Worm (Caenorhabditis elegans) whole organism, L3 larva: ENCODE data around the gene srx-24.

Source experiments
- R02D3.7 ChIP-seq: fragments of 150-350 bp; optimal IDR thresholded peaks from 2 replicates; lab custom pipeline; 2014; ENCODE audit warnings: missing biosample characterization, missing genetic modification characterization
- ZK546.5 ChIP-seq: sonication (generic microtip); optimal IDR thresholded peaks from 2 replicates; lab custom pipeline; 2017; ENCODE audit warnings: missing biosample characterization, missing genetic modification characterization
- aly-2 ChIP-seq: fragments of 150-350 bp; optimal IDR thresholded peaks from 2 replicates; lab custom pipeline; 2014; ENCODE audit warnings: missing biosample characterization, missing genetic modification characterization
- ama-1 ChIP-seq: fragments of 150-350 bp; optimal IDR thresholded peaks from 2 replicates; lab custom pipeline; 2018
- ceh-16 ChIP-seq: sonication (generic microtip); optimal IDR thresholded peaks from 2 replicates; lab custom pipeline; 2017; ENCODE audit warnings: missing biosample characterization, missing genetic modification characterization
- ceh-28 ChIP-seq: fragments of 150-350 bp; optimal IDR thresholded peaks from 2 replicates; lab custom pipeline; 2014; ENCODE audit warnings: missing biosample characterization, missing genetic modification reagents, missing genetic modification characterization
- ceh-82 ChIP-seq: fragments of 150-350 bp; optimal IDR thresholded peaks from 2 replicates; lab custom pipeline; 2014; ENCODE audit warnings: missing biosample characterization, missing genetic modification characterization
- daf-12 ChIP-seq: fragments of 150-350 bp; optimal IDR thresholded peaks from 2 replicates; lab custom pipeline; 2014; ENCODE audit warnings: missing biosample characterization, missing genetic modification reagents, missing genetic modification characterization
- egl-5 ChIP-seq: fragments of 150-350 bp; optimal IDR thresholded peaks from 2 replicates; lab custom pipeline; 2017; ENCODE audit warnings: missing biosample characterization, missing genetic modification reagents, missing genetic modification characterization, inconsistent platforms
- eor-1 ChIP-seq, 2 experiments: fragments of 150-350 bp; optimal IDR thresholded peaks; 2 replicates each; lab custom pipeline; 2014 to 2018; ENCODE audit warnings: missing biosample characterization in 2 of 2, missing genetic modification characterization in 2 of 2
- fkh-10 ChIP-seq: sonication (generic microtip); optimal IDR thresholded peaks from 2 replicates; lab custom pipeline; 2017; ENCODE audit warnings: missing biosample characterization, missing genetic modification reagents, missing genetic modification characterization
- fkh-2 ChIP-seq: fragments of 150-350 bp; optimal IDR thresholded peaks from 2 replicates; lab custom pipeline; 2014; ENCODE audit warnings: missing biosample characterization, missing genetic modification reagents, missing genetic modification characterization
- hmg-11 ChIP-seq: sonication (generic microtip); optimal IDR thresholded peaks from 2 replicates; lab custom pipeline; 2016; ENCODE audit warnings: missing genetic modification characterization, missing compliant biosample characterization
- jun-1 ChIP-seq: fragments of 150-350 bp; optimal IDR thresholded peaks from 2 replicates; lab custom pipeline; 2014; ENCODE audit warnings: missing biosample characterization, missing genetic modification reagents, missing genetic modification characterization
- lin-15B ChIP-seq: fragments of 150-350 bp; optimal IDR thresholded peaks from 2 replicates; lab custom pipeline; 2014; ENCODE audit warnings: missing biosample characterization, missing genetic modification characterization
- lin-39 ChIP-seq: fragments of 150-350 bp; optimal IDR thresholded peaks from 2 replicates; lab custom pipeline; 2018; ENCODE audit warnings: missing biosample characterization, missing genetic modification reagents, missing genetic modification characterization
- lsy-12 ChIP-seq: sonication (generic microtip); optimal IDR thresholded peaks from 2 replicates; lab custom pipeline; 2016; ENCODE audit warnings: mild to moderate bottlenecking, missing genetic modification characterization, missing compliant biosample characterization
- mml-1 ChIP-seq: fragments of 150-350 bp; sonication (generic microtip); optimal IDR thresholded peaks from 3 replicates; lab custom pipeline; 2014; ENCODE audit warnings: missing biosample characterization, missing genetic modification characterization
- nhr-11 ChIP-seq: fragments of 150-350 bp; optimal IDR thresholded peaks from 2 replicates; lab custom pipeline; 2014; ENCODE audit warnings: missing biosample characterization, missing genetic modification characterization
- nhr-12 ChIP-seq: fragments of 150-350 bp; optimal IDR thresholded peaks from 2 replicates; lab custom pipeline; 2014; ENCODE audit warnings: missing biosample characterization, missing genetic modification characterization
- nhr-23 ChIP-seq: fragments of 150-350 bp; optimal IDR thresholded peaks from 2 replicates; lab custom pipeline; 2014; ENCODE audit warnings: missing biosample characterization, missing genetic modification reagents, missing genetic modification characterization
- nhr-237 ChIP-seq: fragments of 150-350 bp; optimal IDR thresholded peaks from 2 replicates; lab custom pipeline; 2014; ENCODE audit warnings: missing biosample characterization, missing genetic modification characterization
- nhr-28 ChIP-seq: fragments of 150-350 bp; optimal IDR thresholded peaks from 2 replicates; lab custom pipeline; 2014; ENCODE audit warnings: missing biosample characterization, missing genetic modification characterization
- nhr-43 ChIP-seq: sonication (generic microtip); optimal IDR thresholded peaks from 2 replicates; lab custom pipeline; 2016; ENCODE audit warnings: mild to moderate bottlenecking, missing genetic modification characterization, missing compliant biosample characterization; ENCODE audit not compliant: poor library complexity, severe bottlenecking
- nhr-76 ChIP-seq: fragments of 150-350 bp; sonication (generic microtip); optimal IDR thresholded peaks from 5 replicates; lab custom pipeline; 2014; ENCODE audit warnings: missing biosample characterization, missing genetic modification characterization
- nhr-77 ChIP-seq: fragments of 150-350 bp; optimal IDR thresholded peaks from 2 replicates; lab custom pipeline; 2014; ENCODE audit warnings: missing biosample characterization, missing genetic modification characterization
- pha-4 ChIP-seq: fragments of 150-350 bp; optimal IDR thresholded peaks from 2 replicates; lab custom pipeline; 2014; ENCODE audit warnings: missing biosample characterization, missing genetic modification reagents, missing genetic modification characterization
- pqm-1 ChIP-seq: fragments of 150-350 bp; optimal IDR thresholded peaks from 2 replicates; lab custom pipeline; 2017; ENCODE audit warnings: missing biosample characterization, missing genetic modification characterization, inconsistent platforms
- sea-2 ChIP-seq: fragments of 150-350 bp; sonication (generic microtip); optimal IDR thresholded peaks from 4 replicates; lab custom pipeline; 2014; ENCODE audit warnings: missing biosample characterization, missing genetic modification reagents, missing genetic modification characterization
- skn-1 ChIP-seq: fragments of 150-350 bp; optimal IDR thresholded peaks from 2 replicates; lab custom pipeline; 2014; ENCODE audit warnings: missing biosample characterization, missing genetic modification characterization
- snpc-4 ChIP-seq: fragments of 150-350 bp; optimal IDR thresholded peaks from 2 replicates; lab custom pipeline; 2014; ENCODE audit warnings: missing biosample characterization, missing genetic modification characterization
- tbx-2 ChIP-seq: sonication (generic microtip); optimal IDR thresholded peaks from 2 replicates; lab custom pipeline; 2016; ENCODE audit warnings: mild to moderate bottlenecking, missing genetic modification characterization, missing compliant biosample characterization
- unc-62 ChIP-seq: fragments of 150-350 bp; sonication (generic microtip); optimal IDR thresholded peaks from 4 replicates; lab custom pipeline; 2014; ENCODE audit warnings: missing biosample characterization, missing genetic modification reagents, missing genetic modification characterization
- zag-1 ChIP-seq: fragments of 150-350 bp; optimal IDR thresholded peaks from 2 replicates; lab custom pipeline; 2014; ENCODE audit warnings: missing biosample characterization, missing genetic modification characterization
- ztf-11 ChIP-seq: fragments of 150-350 bp; optimal IDR thresholded peaks from 2 replicates; lab custom pipeline; 2014; ENCODE audit warnings: missing biosample characterization, missing genetic modification characterization
- ztf-4 ChIP-seq: fragments of 150-350 bp; optimal IDR thresholded peaks from 2 replicates; lab custom pipeline; 2014; ENCODE audit warnings: missing biosample characterization, missing genetic modification characterization

srx-24 gene

DNA sequence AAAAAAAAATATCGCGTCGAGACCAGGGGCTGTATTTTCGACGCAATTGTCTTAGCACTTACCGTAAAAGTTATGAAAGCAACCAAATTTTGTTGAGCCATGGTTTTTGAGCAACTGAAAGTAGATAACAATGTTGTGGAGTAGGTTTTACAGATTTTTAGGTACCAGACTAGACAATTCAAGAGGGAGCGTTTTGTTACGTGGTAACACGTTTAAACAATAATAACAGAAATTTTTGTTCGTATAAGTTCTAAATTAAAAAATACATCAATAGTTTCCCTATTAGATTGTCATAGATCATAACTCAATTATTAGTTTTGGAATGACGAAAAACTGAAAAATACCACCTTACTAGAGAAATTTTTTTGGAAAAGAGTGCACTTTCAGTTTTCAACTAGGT is at the start of gene srx-24:
TSS of gene srx-24 (minus strand) at position 101 of the 400 bp plus-strand sequence.
- TF ChIP-seq pha-4 (tag; lab: Kevin White, UChicago) (no peak), fkh-10 (no peak), sea-2 (GFP tag; lab: Kevin White, UChicago) (no peak), nhr-23 (tag; lab: Kevin White, UChicago) (no peak), snpc-4 (tag; lab: Kevin White, UChicago) (no peak), nhr-12 (tag; lab: Kevin White, UChicago) (no peak), zag-1 (tag; lab: Kevin White, UChicago) (no peak), nhr-77 (no peak), nhr-76 (tag; lab: Kevin White, UChicago) (no peak), R02D3.7 (tag; lab: Kevin White, UChicago) (no peak), ceh-28 (tag; lab: Kevin White, UChicago) (no peak), nhr-43 (tag; lab: Kevin White, UChicago) (no peak)
- TF ChIP-seq, all 47 proteins: peak for 0

DNA sequence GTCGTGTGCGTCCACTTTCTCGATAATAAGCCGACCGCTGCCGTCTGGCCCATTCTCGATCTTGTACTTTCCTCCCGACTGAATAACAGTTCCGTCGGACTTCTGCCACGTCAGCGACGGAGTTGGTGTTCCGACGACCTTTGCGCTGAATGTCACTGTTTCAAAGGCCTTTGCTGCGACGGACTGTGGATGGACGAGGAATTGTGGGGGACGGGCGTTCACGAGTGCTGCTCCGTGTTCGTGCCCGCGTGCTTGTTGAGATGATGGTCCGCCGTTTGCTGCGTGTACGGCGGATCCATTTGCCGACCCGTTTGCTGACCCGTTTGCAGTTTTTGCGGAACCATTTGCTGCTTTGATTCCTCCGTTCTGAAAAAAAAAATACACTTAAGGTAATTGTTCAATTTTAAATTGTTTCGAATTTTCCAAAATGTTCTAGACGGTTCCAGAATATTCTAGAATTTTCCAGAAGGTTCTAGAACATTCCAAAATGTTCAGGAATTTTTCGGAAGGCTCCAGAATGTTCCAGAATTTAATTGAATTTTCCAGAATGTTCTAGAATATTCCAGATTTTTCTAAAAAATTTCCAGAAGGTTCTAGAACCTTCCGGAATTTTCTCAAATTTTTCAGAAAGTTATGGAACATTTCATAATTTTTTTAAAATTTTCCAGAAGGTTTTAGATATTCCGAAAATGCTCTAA is 49.4 kb upstream of the srx-24 start:
- TF ChIP-seq skn-1 (tag; lab: Kevin White, UChicago) (no peak), nhr-12 (tag; lab: Kevin White, UChicago) (no peak), nhr-43 (tag; lab: Kevin White, UChicago) (no peak), nhr-237 (tag; lab: Kevin White, UChicago) (no peak), ceh-82 (no peak), mml-1 (tag; lab: Kevin White, UChicago) (no peak), hmg-11 (no peak), eor-1 (tag; optimal IDR thresholded peaks at IDR 0.05; lab: Kevin White, UChicago) (no peak), pqm-1 (tag; lab: Kevin White, UChicago) (no peak), ama-1 (lab: Kevin White, UChicago) (no peak), nhr-23 (tag; lab: Kevin White, UChicago) (no peak), lin-15B (tag; lab: Kevin White, UChicago) (no peak)

DNA sequence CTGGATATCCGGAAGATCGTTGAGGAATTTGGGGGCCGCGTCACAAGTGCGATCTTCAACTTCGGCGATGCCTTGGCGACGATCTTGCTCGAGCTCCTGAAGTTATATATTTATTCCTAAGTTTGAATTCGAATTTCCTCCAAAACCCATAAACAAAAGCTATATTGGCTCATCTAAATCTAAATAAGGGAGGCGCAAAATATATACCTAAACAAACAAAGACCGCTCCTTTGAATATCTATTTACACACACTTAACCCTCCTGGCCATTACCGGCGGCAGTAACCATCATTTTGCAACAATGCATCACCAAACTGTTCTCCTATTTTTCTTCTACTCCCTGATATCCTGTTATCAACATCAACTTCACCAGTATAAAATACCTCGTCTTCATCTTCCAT is 46.1 kb upstream of the srx-24 start, which contains the start of gene F54E2.2:
TSS of gene F54E2.2 (plus strand) at position 301 of the 400 bp plus-strand sequence.
- TF ChIP-seq skn-1 (tag; lab: Kevin White, UChicago), result no peak
- TF ChIP-seq hmg-11, result no peak
- TF ChIP-seq eor-1 (tag; optimal IDR thresholded peaks at IDR 0.05; lab: Kevin White, UChicago), result no peak
- TF ChIP-seq ceh-16, result no peak
- TF ChIP-seq ztf-4 (tag; lab: Kevin White, UChicago), result no peak
- no peak for TF ChIP-seq lin-39 (tag; lab: Kevin White, UChicago)
- no peak for TF ChIP-seq fkh-10
- no peak for TF ChIP-seq ceh-28 (tag; lab: Kevin White, UChicago)
- no peak for TF ChIP-seq nhr-76 (tag; lab: Kevin White, UChicago)
- no peak for TF ChIP-seq fkh-2 (tag; lab: Kevin White, UChicago)
- TF ChIP-seq nhr-237 (tag; lab: Kevin White, UChicago), result no peak
- no peak for TF ChIP-seq nhr-11 (tag; lab: Kevin White, UChicago)
- no peak for TF ChIP-seq nhr-12 (tag; lab: Kevin White, UChicago)
- no peak for TF ChIP-seq ztf-11 (tag; lab: Kevin White, UChicago)
- TF ChIP-seq ceh-82, result no peak
- TF ChIP-seq lsy-12 (tag; lab: Kevin White, UChicago), result no peak

DNA sequence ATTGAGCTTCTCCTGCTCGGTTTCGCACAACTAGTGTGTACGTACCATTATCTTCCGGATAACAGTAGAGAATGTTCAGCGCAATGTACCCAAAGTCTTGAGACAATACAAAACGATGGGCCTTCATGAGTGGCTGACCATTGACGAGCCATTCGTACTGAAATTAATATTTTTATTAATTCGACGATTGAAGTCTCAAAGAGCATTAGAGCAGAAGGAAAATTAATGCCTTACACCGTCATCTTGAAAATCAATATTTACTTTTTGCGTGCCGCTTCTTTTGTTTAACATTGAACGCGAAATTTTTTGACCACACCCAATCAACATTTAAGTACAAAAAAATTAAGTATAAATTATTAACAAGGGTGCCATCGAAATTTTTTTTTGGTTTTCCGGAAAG is 43.1 kb upstream of the srx-24 start:
- TF ChIP-seq ZK546.5 (tag; lab: Kevin White, UChicago), result no peak
- TF ChIP-seq aly-2, result no peak
- TF ChIP-seq snpc-4 (tag; lab: Kevin White, UChicago), result no peak
- no peak for TF ChIP-seq lsy-12 (tag; lab: Kevin White, UChicago)
- TF ChIP-seq nhr-237 (tag; lab: Kevin White, UChicago), result no peak
- TF ChIP-seq daf-12, result no peak
- TF ChIP-seq sea-2 (GFP tag; lab: Kevin White, UChicago), result no peak
- no peak for TF ChIP-seq nhr-76 (tag; lab: Kevin White, UChicago)
- no peak for TF ChIP-seq R02D3.7 (tag; lab: Kevin White, UChicago)

DNA sequence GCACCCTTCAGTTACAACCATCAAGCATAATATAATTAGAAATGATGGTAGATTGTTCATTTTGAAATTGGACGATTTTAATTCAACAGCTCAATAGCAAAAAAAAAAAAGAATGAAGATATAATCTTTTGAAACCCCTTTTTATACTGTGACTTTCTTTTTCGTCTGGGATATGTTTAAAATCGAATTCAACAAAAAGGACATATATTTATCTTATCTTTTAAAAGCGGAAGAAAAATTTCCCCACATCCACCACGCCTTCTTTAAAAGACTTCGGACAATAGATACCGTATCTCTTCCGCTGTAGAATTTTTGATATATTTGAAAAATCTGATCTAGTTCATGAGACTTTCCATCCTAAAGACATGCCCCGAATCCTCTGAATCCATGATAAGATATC is 30.9 kb upstream of the srx-24 start, which contains the start of gene R05D8.11:
TSS of gene R05D8.11 (minus strand) at position 101 of the 400 bp plus-strand sequence.
- TF ChIP-seq jun-1 (no peak), hmg-11 (no peak), ceh-16 (no peak), tbx-2 (no peak), eor-1 (tag; optimal IDR thresholded peaks at IDR 0.05; lab: Kevin White, UChicago) (no peak), nhr-77 (no peak), ztf-11 (tag; lab: Kevin White, UChicago) (no peak), unc-62 (no peak), nhr-76 (tag; lab: Kevin White, UChicago) (no peak), egl-5 (tag; lab: Kevin White, UChicago) (no peak), sea-2 (GFP tag; lab: Kevin White, UChicago) (no peak), nhr-28 (tag; lab: Kevin White, UChicago) (no peak)
